Fruit fly (Drosophila melanogaster) whole organism, adult: ENCODE data around the gene cmb.

Experiments
- CG11617 ChIP-seq: fragments of 200-800 bp; sonication (Bioruptor generic); optimal IDR thresholded peaks from 2 replicates; lab custom pipeline; 2017; ENCODE audit warnings: mild to moderate bottlenecking, missing biosample characterization, missing genetic modification reagents, missing genetic modification characterization
- CG12768 ChIP-seq: fragments of 200-800 bp; sonication (Bioruptor generic); optimal IDR thresholded peaks from 2 replicates; lab custom pipeline; 2017; ENCODE audit warnings: missing biosample characterization, missing genetic modification characterization, mild to moderate bottlenecking, moderate library complexity, missing genetic modification reagents
- CG14711 ChIP-seq: fragments of 200-800 bp; sonication (Bioruptor generic); optimal IDR thresholded peaks from 2 replicates; lab custom pipeline; 2018; ENCODE audit warnings: missing biosample characterization, mild to moderate bottlenecking, missing genetic modification characterization, moderate library complexity
- CG1620 ChIP-seq: fragments of 200-800 bp; sonication (Bioruptor generic); optimal IDR thresholded peaks from 2 replicates; lab custom pipeline; 2016; ENCODE audit warnings: missing biosample characterization, missing genetic modification characterization
- CG33017 ChIP-seq: fragments of 200-800 bp; sonication (Bioruptor generic); optimal IDR thresholded peaks from 2 replicates; lab custom pipeline; 2018; ENCODE audit warnings: missing biosample characterization, mild to moderate bottlenecking, missing genetic modification characterization, moderate library complexity
- CG5204 ChIP-seq: fragments of 200-800 bp; sonication (Bioruptor generic); optimal IDR thresholded peaks from 2 replicates; lab custom pipeline; 2016; ENCODE audit warnings: missing biosample characterization, missing genetic modification characterization
- CG7045 ChIP-seq: fragments of 200-800 bp; sonication (Bioruptor generic); optimal IDR thresholded peaks from 2 replicates; lab custom pipeline; 2017; ENCODE audit warnings: missing biosample characterization, mild to moderate bottlenecking, missing genetic modification characterization
- CG7101 ChIP-seq: fragments of 200-800 bp; sonication (Bioruptor generic); optimal IDR thresholded peaks from 2 replicates; lab custom pipeline; 2018; ENCODE audit warnings: missing biosample characterization, mild to moderate bottlenecking, missing genetic modification characterization, moderate library complexity
- Clk ChIP-seq: fragments of 200-800 bp; sonication (Bioruptor generic); optimal IDR thresholded peaks from 2 replicates; lab custom pipeline; 2017; ENCODE audit warnings: missing biosample characterization, missing genetic modification characterization
- Crg-1 ChIP-seq: fragments of 200-800 bp; sonication (Bioruptor generic); optimal IDR thresholded peaks from 2 replicates; lab custom pipeline; 2016; ENCODE audit warnings: missing biosample characterization, missing genetic modification characterization
- Hr96 ChIP-seq: fragments of 200-800 bp; sonication (Bioruptor generic); optimal IDR thresholded peaks from 2 replicates; lab custom pipeline; 2016; ENCODE audit warnings: missing biosample characterization, missing genetic modification characterization
- Mnt ChIP-seq: fragments of 200-800 bp; sonication (Bioruptor generic); optimal IDR thresholded peaks from 2 replicates; lab custom pipeline; 2016; ENCODE audit warnings: missing biosample characterization, mild to moderate bottlenecking, missing genetic modification characterization
- bab1 ChIP-seq: fragments of 200-800 bp; sonication (Bioruptor generic); optimal IDR thresholded peaks from 3 replicates; lab custom pipeline; 2019; ENCODE audit warnings: missing biosample characterization, mild to moderate bottlenecking, missing genetic modification characterization, moderate library complexity
- cic ChIP-seq: fragments of 200-800 bp; sonication (Bioruptor generic); optimal IDR thresholded peaks from 2 replicates; lab custom pipeline; 2017; ENCODE audit warnings: missing biosample characterization, mild to moderate bottlenecking, missing genetic modification characterization, moderate library complexity
- cnc ChIP-seq, 2 experiments: fragments of >200 bp; optimal IDR thresholded peaks; 2 replicates each; lab custom pipeline; 2017
- kay ChIP-seq: fragments of 200-800 bp; sonication (Bioruptor generic); peaks from one replicate; lab custom pipeline; 2016; ENCODE audit warnings: missing biosample characterization, missing genetic modification characterization, borderline replicate concordance
- ovo ChIP-seq: fragments of 200-800 bp; sonication (Bioruptor generic); optimal IDR thresholded peaks from 2 replicates; lab custom pipeline; 2016; ENCODE audit warnings: missing biosample characterization, missing genetic modification characterization
- pad ChIP-seq: fragments of 200-800 bp; sonication (Bioruptor generic); optimal IDR thresholded peaks from 3 replicates; lab custom pipeline; 2017; ENCODE audit warnings: missing biosample characterization, missing genetic modification characterization, mild to moderate bottlenecking, moderate library complexity, missing genetic modification reagents
- tj ChIP-seq: fragments of 200-800 bp; sonication (Bioruptor generic); optimal IDR thresholded peaks from 3 replicates; lab custom pipeline; 2017; ENCODE audit warnings: missing biosample characterization, mild to moderate bottlenecking, missing genetic modification characterization, moderate library complexity
- toe ChIP-seq: fragments of 200-800 bp; sonication (Bioruptor generic); optimal IDR thresholded peaks from 2 replicates; lab custom pipeline; 2016; ENCODE audit warnings: missing biosample characterization, missing genetic modification characterization

The cmb gene

dm6 chr3L:13437654-13438053, 4.7 kb upstream of the cmb start, which contains the start of gene CG10725:
Gene CG10725, plus strand, starts transcription at chr3L:13437954.
- TF ChIP-seq pad (GFP tag; lab: Kevin White, UChicago) (no peak), kay (no peak), bab1 (GFP tag; lab: Kevin White, UChicago) (no peak), CG12768 (GFP tag; lab: Kevin White, UChicago) (no peak), Hr96 (GFP tag; lab: Kevin White, UChicago) (no peak), CG7101 (no peak), CG33017 (tag; lab: Kevin White, UChicago) (no peak), CG1620 (GFP tag; lab: Kevin White, UChicago) (no peak), tj (GFP tag; lab: Kevin White, UChicago) (no peak), cnc (optimal IDR thresholded peaks at IDR 0.05; lab: Kevin White, UChicago) (no peak), CG11617 (GFP tag; lab: Kevin White, UChicago) (no peak), Mnt (GFP tag; lab: Kevin White, UChicago) (no peak), CG14711 (tag; lab: Kevin White, UChicago) (no peak), CG7045 (no peak)

dm6 chr3L:13440370-13440960, 1.9 kb upstream of the cmb start, which contains the start of the genes CG10140 and CG14109:
Gene CG10140, minus strand, starts transcription at chr3L:13440470.
Gene CG14109, plus strand, starts transcription at chr3L:13440910.
- no peak for TF ChIP-seq CG14711 (tag; lab: Kevin White, UChicago)
- no peak for TF ChIP-seq CG12768 (GFP tag; lab: Kevin White, UChicago)
- no peak for TF ChIP-seq CG1620 (GFP tag; lab: Kevin White, UChicago)
- no peak for TF ChIP-seq Crg-1 (GFP tag; lab: Kevin White, UChicago)
- no peak for TF ChIP-seq CG11617 (GFP tag; lab: Kevin White, UChicago)
- TF ChIP-seq cnc (optimal IDR thresholded peaks at IDR 0.05; lab: Kevin White, UChicago): no peak
- TF ChIP-seq kay: no peak
- no peak for TF ChIP-seq toe (GFP tag; lab: Kevin White, UChicago)
- TF ChIP-seq tj (GFP tag; lab: Kevin White, UChicago): no peak
- no peak for TF ChIP-seq cic (GFP tag; lab: Kevin White, UChicago)
- no peak for TF ChIP-seq Mnt (GFP tag; lab: Kevin White, UChicago)
- no peak for TF ChIP-seq bab1 (GFP tag; lab: Kevin White, UChicago)

dm6 chr3L:13450177-13450793, 7.9 kb downstream of the cmb start, which contains the start of the genes JMJD7 and CG10738:
Gene JMJD7, minus strand, starts transcription at chr3L:13450283.
Gene CG10738, plus strand, starts transcription at chr3L:13450770.
- TF ChIP-seq CG14711 (tag; lab: Kevin White, UChicago) (peak; percentile 62), CG1620 (GFP tag; lab: Kevin White, UChicago) (no peak), CG7101 (peak; percentile 70), bab1 (GFP tag; lab: Kevin White, UChicago) (peak; percentile 78), tj (GFP tag; lab: Kevin White, UChicago) (no peak), CG5204 (GFP tag; lab: Kevin White, UChicago) (peak; percentile 20), cnc (optimal IDR thresholded peaks at IDR 0.05; lab: Kevin White, UChicago) (no peak), CG7045 (peak; percentile 76), toe (GFP tag; lab: Kevin White, UChicago) (no peak), pad (GFP tag; lab: Kevin White, UChicago) (peak; percentile 8), kay (no peak), cic (GFP tag; lab: Kevin White, UChicago) (no peak), Clk (GFP tag; lab: Kevin White, UChicago) (peak; percentile 26), CG33017 (tag; lab: Kevin White, UChicago) (no peak), Hr96 (GFP tag; lab: Kevin White, UChicago) (no peak), CG11617 (GFP tag; lab: Kevin White, UChicago) (no peak), CG12768 (GFP tag; lab: Kevin White, UChicago) (peak; percentile 71), Crg-1 (GFP tag; lab: Kevin White, UChicago) (no peak), Mnt (GFP tag; lab: Kevin White, UChicago) (no peak), ovo (GFP tag; lab: Kevin White, UChicago) (no peak)

dm6 chr3L:13451562-13451961, 9.2 kb downstream of the cmb start:
- no peak for TF ChIP-seq CG7101
- no peak for TF ChIP-seq tj (GFP tag; lab: Kevin White, UChicago)
- no peak for TF ChIP-seq CG12768 (GFP tag; lab: Kevin White, UChicago)
- no peak for TF ChIP-seq pad (GFP tag; lab: Kevin White, UChicago)
- TF ChIP-seq toe (GFP tag; lab: Kevin White, UChicago): no peak
- TF ChIP-seq Crg-1 (GFP tag; lab: Kevin White, UChicago): no peak
- no peak for TF ChIP-seq cnc (optimal IDR thresholded peaks at IDR 0.05; lab: Kevin White, UChicago)
- TF ChIP-seq CG7045: no peak
- TF ChIP-seq CG11617 (GFP tag; lab: Kevin White, UChicago): no peak
- TF ChIP-seq Clk (GFP tag; lab: Kevin White, UChicago): no peak
- TF ChIP-seq CG33017 (tag; lab: Kevin White, UChicago): no peak
- no peak for TF ChIP-seq CG14711 (tag; lab: Kevin White, UChicago)
- TF ChIP-seq ovo (GFP tag; lab: Kevin White, UChicago): no peak
- TF ChIP-seq cic (GFP tag; lab: Kevin White, UChicago): no peak

- TF ChIP-seq CG11617 (GFP tag; lab: Kevin White, UChicago): no peak
- TF ChIP-seq CG7045: no peak
- TF ChIP-seq CG7101: no peak
- no peak for TF ChIP-seq cnc (optimal IDR thresholded peaks at IDR 0.05; lab: Kevin White, UChicago)
- TF ChIP-seq CG33017 (tag; lab: Kevin White, UChicago): no peak
- TF ChIP-seq ovo (GFP tag; lab: Kevin White, UChicago): no peak
- TF ChIP-seq cic (GFP tag; lab: Kevin White, UChicago): no peak
- TF ChIP-seq toe (GFP tag; lab: Kevin White, UChicago): no peak
- no peak for TF ChIP-seq Crg-1 (GFP tag; lab: Kevin White, UChicago)
- TF ChIP-seq Mnt (GFP tag; lab: Kevin White, UChicago): no peak
- TF ChIP-seq Hr96 (GFP tag; lab: Kevin White, UChicago): no peak
- no peak for TF ChIP-seq CG5204 (GFP tag; lab: Kevin White, UChicago)
- TF ChIP-seq tj (GFP tag; lab: Kevin White, UChicago): no peak
- no peak for TF ChIP-seq bab1 (GFP tag; lab: Kevin White, UChicago)
- TF ChIP-seq CG12768 (GFP tag; lab: Kevin White, UChicago): no peak
- no peak for TF ChIP-seq Clk (GFP tag; lab: Kevin White, UChicago)
- no peak for TF ChIP-seq pad (GFP tag; lab: Kevin White, UChicago)
- TF ChIP-seq CG1620 (GFP tag; lab: Kevin White, UChicago): no peak
Observed at dm6 chr3L:13452281-13452680, 9.9 kb downstream of the cmb start.
